Worm (Caenorhabditis elegans) whole organism, L1 larva: ENCODE results near the gene nas-13.
A peak's percentile ranks its signal among the peaks of the same experiment; 100 is the strongest.

Experiments
- egl-27 ChIP-seq, 2 experiments: fragments of 150-350 bp in 1 of 2; sonication (generic microtip); optimal IDR thresholded peaks; 3 replicates each; lab custom pipeline; 2017 to 2018; ENCODE audit warnings: missing biosample characterization in 2 of 2, missing genetic modification characterization in 2 of 2, missing genetic modification reagents in 2 of 2
- elt-3 ChIP-seq, 6 experiments: fragments of 150-350 bp in 1 of 6; sonication (generic microtip); optimal IDR thresholded peaks; 2 replicates each; lab custom pipeline; 2017 to 2018; ENCODE audit warnings: missing biosample characterization in 6 of 6, missing genetic modification characterization in 6 of 6, inconsistent platforms in 1 of 6
- fkh-4 ChIP-seq: sonication (generic microtip); optimal IDR thresholded peaks from 2 replicates; lab custom pipeline; 2016; ENCODE audit warnings: missing compliant biosample characterization, missing genetic modification characterization, borderline replicate concordance
- isw-1 ChIP-seq: fragments of 200-800 bp; sonication (Bioruptor generic); IDR thresholded peaks from 2 replicates; pipeline ENCODE4 v1.3.6; 2022; ENCODE audit warnings: missing genetic modification characterization, missing compliant biosample characterization
- nhr-11 ChIP-seq: fragments of 150-350 bp; optimal IDR thresholded peaks from 2 replicates; lab custom pipeline; 2014; ENCODE audit warnings: missing biosample characterization, missing genetic modification characterization
- nhr-71 ChIP-seq: sonication (generic microtip); optimal IDR thresholded peaks from 2 replicates; lab custom pipeline; 2016; ENCODE audit warnings: mild to moderate bottlenecking, missing genetic modification characterization, moderate library complexity, missing compliant biosample characterization
- pqm-1 ChIP-seq: sonication (generic microtip); optimal IDR thresholded peaks from 3 replicates; lab custom pipeline; 2017; ENCODE audit warnings: missing biosample characterization, missing genetic modification characterization
- skn-1 ChIP-seq: fragments of 150-350 bp; optimal IDR thresholded peaks from 2 replicates; lab custom pipeline; 2014; ENCODE audit warnings: missing biosample characterization, missing genetic modification characterization
- tbx-2 ChIP-seq: sonication (generic microtip); optimal IDR thresholded peaks from 2 replicates; lab custom pipeline; 2016; ENCODE audit warnings: missing genetic modification characterization, missing compliant biosample characterization
- zag-1 ChIP-seq: fragments of 150-350 bp; optimal IDR thresholded peaks from 2 replicates; lab custom pipeline; 2014; ENCODE audit warnings: missing biosample characterization, missing genetic modification characterization

- TF ChIP-seq fkh-4 (tag; lab: Kevin White, UChicago) (no peak), zag-1 (tag; lab: Kevin White, UChicago) (no peak), isw-1 (no peak), elt-3 (tag; optimal IDR thresholded peaks at IDR 0.05; lab: Kevin White, UChicago) (no peak), nhr-71 (tag; lab: Kevin White, UChicago) (peak; percentile 34), skn-1 (no peak), nhr-11 (tag; lab: Kevin White, UChicago) (no peak), egl-27 (tag; optimal IDR thresholded peaks at IDR 0.05; lab: Kevin White, UChicago) (no peak), tbx-2 (peak; percentile 44), pqm-1 (tag; lab: Kevin White, UChicago) (peak; percentile 28)
Measured at ce11 chrX:15376580-15376979, 51.5 kb downstream of the nas-13 start.
